Fruit fly (Drosophila melanogaster): ENCODE results near the gene CG2260.

DNA sequence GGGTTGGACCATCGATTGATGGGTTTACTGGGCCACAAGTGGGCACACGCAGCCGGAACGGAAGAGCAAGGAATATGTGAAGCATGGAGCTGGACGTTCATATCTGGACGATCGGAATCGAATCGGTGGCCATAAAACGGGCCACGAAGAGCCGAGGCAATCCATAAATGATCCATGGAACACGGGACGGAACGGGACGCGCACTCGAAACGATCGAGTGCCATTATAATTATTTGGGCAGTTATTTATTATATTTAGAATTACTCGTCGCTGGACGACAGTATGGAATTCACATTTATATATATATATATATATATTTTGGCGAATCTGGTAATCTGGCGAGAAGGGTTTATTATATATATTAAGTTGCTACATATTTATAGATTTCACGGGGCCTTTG, 13.0 kb downstream of the CG2260 start:
- TF ChIP-seq ttk (optimal IDR thresholded peaks at IDR 0.05): no peak
- TF ChIP-seq h (optimal IDR thresholded peaks at IDR 0.05): no peak

Data from Kc167 (cell line).